Worm (Caenorhabditis elegans) whole organism, L1 larva: ENCODE results near the gene C16D9.4.

Experiments
- C34B4.2 ChIP-seq: sonication (generic microtip); optimal IDR thresholded peaks from 2 replicates; lab custom pipeline; 2017; ENCODE audit warnings: mild to moderate bottlenecking, missing genetic modification characterization, missing compliant biosample characterization
- aha-1 ChIP-seq: fragments of 150-350 bp; optimal IDR thresholded peaks from 2 replicates; lab custom pipeline; 2014; ENCODE audit warnings: missing biosample characterization, missing genetic modification characterization
- alr-1 ChIP-seq: fragments of 200-800 bp; sonication (Bioruptor generic); optimal IDR thresholded peaks from 2 replicates; lab custom pipeline; 2018; ENCODE audit warnings: borderline replicate concordance, mild to moderate bottlenecking, missing genetic modification characterization, missing compliant biosample characterization
- ama-1 ChIP-seq: fragments of 150-350 bp; optimal IDR thresholded peaks from 2 replicates; lab custom pipeline; 2014
- ceh-82 ChIP-seq, 3 experiments: fragments of 150-350 bp in 1 of 3; sonication (generic microtip) in 2 of 3; optimal IDR thresholded peaks; 2 replicates each; lab custom pipeline; 2014 to 2017; ENCODE audit warnings: missing biosample characterization in 3 of 3, missing genetic modification characterization in 3 of 3
- ceh-88 ChIP-seq: fragments of 200-800 bp; sonication (Bioruptor generic); IDR thresholded peaks from 2 replicates; pipeline ENCODE4 v1.3.6; 2022; ENCODE audit warnings: missing genetic modification characterization, missing compliant biosample characterization
- ces-1 ChIP-seq: fragments of 150-350 bp; optimal IDR thresholded peaks from 2 replicates; lab custom pipeline; 2014; ENCODE audit warnings: missing biosample characterization, missing genetic modification reagents, missing genetic modification characterization
- dsc-1 ChIP-seq: sonication (generic microtip); optimal IDR thresholded peaks from 2 replicates; lab custom pipeline; 2016; ENCODE audit warnings: mild to moderate bottlenecking, missing genetic modification characterization, missing compliant biosample characterization
- egl-13 ChIP-seq: sonication (generic microtip); optimal IDR thresholded peaks from 2 replicates; lab custom pipeline; 2016; ENCODE audit warnings: missing genotype, missing genetic modification reagents, missing genetic modification characterization, missing compliant biosample characterization
- egl-27 ChIP-seq, 2 experiments: fragments of 150-350 bp in 1 of 2; sonication (generic microtip); optimal IDR thresholded peaks; 3 replicates each; lab custom pipeline; 2017 to 2018; ENCODE audit warnings: missing biosample characterization in 2 of 2, missing genetic modification characterization in 2 of 2, missing genetic modification reagents in 2 of 2
- elt-2 ChIP-seq: sonication (generic microtip); optimal IDR thresholded peaks from 2 replicates; lab custom pipeline; 2016; ENCODE audit warnings: missing genetic modification characterization, mild to moderate bottlenecking, inconsistent platforms, missing compliant biosample characterization, missing genetic modification reagents
- elt-3 ChIP-seq, 6 experiments: fragments of 150-350 bp in 1 of 6; sonication (generic microtip); optimal IDR thresholded peaks; 2 replicates each; lab custom pipeline; 2017 to 2018; ENCODE audit warnings: missing biosample characterization in 6 of 6, missing genetic modification characterization in 6 of 6, inconsistent platforms in 1 of 6
- ets-5 ChIP-seq: fragments of 200-800 bp; sonication (Bioruptor generic); IDR thresholded peaks from 2 replicates; pipeline ENCODE4 v1.3.6; 2022; ENCODE audit warnings: missing genetic modification characterization, missing compliant biosample characterization
- fkh-10 ChIP-seq: sonication (generic microtip); optimal IDR thresholded peaks from 2 replicates; lab custom pipeline; 2017; ENCODE audit warnings: missing biosample characterization, missing genetic modification reagents, missing genetic modification characterization
- fkh-8 ChIP-seq: sonication (generic microtip); optimal IDR thresholded peaks from 2 replicates; lab custom pipeline; 2016; ENCODE audit warnings: mild to moderate bottlenecking, missing genetic modification characterization, missing compliant biosample characterization
- grh-1 ChIP-seq: fragments of 200-800 bp; sonication (Bioruptor generic); IDR thresholded peaks from 2 replicates; pipeline ENCODE4 v1.3.6; 2022; ENCODE audit warnings: missing genetic modification reagents, missing genetic modification characterization, missing compliant biosample characterization
- hlh-17 ChIP-seq: fragments of 200-800 bp; sonication (Bioruptor generic); optimal IDR thresholded peaks from 2 replicates; lab custom pipeline; 2018; ENCODE audit warnings: missing genetic modification characterization, mild to moderate bottlenecking, missing compliant biosample characterization, moderate library complexity, borderline replicate concordance
- hlh-4 ChIP-seq: sonication (generic microtip); optimal IDR thresholded peaks from 2 replicates; lab custom pipeline; 2016; ENCODE audit warnings: mild to moderate bottlenecking, missing genetic modification characterization, missing compliant biosample characterization
- isw-1 ChIP-seq: fragments of 200-800 bp; sonication (Bioruptor generic); IDR thresholded peaks from 2 replicates; pipeline ENCODE4 v1.3.6; 2022; ENCODE audit warnings: missing genetic modification characterization, missing compliant biosample characterization
- lin-35 ChIP-seq, 2 experiments: fragments of 150-350 bp; optimal IDR thresholded peaks; 2 replicates each; lab custom pipeline; 2014; ENCODE audit warnings: missing biosample characterization in 2 of 2, missing genetic modification characterization in 2 of 2, missing genetic modification reagents in 2 of 2
- lin-39 ChIP-seq: fragments of 150-350 bp; optimal IDR thresholded peaks from 2 replicates; lab custom pipeline; 2014; ENCODE audit warnings: missing biosample characterization, missing genetic modification reagents, missing genetic modification characterization
- lir-3 ChIP-seq: sonication (generic microtip); optimal IDR thresholded peaks from 2 replicates; lab custom pipeline; 2016; ENCODE audit warnings: mild to moderate bottlenecking, missing genetic modification characterization, moderate library complexity, missing compliant biosample characterization; ENCODE audit not compliant: poor library complexity
- lsy-2 ChIP-seq, 2 experiments: fragments of 150-350 bp; optimal IDR thresholded peaks; 2 replicates each; lab custom pipeline; 2014; ENCODE audit warnings: missing biosample characterization in 2 of 2, missing genetic modification characterization in 2 of 2
- mab-9 ChIP-seq: fragments of 200-800 bp; sonication (Bioruptor generic); IDR thresholded peaks from 2 replicates; pipeline ENCODE4 v1.3.6; 2022; ENCODE audit warnings: missing genetic modification reagents, missing genetic modification characterization, missing compliant biosample characterization
- mef-2 ChIP-seq: fragments of 150-350 bp; optimal IDR thresholded peaks from 2 replicates; lab custom pipeline; 2014; ENCODE audit warnings: missing biosample characterization, missing genetic modification characterization
- mep-1 ChIP-seq: fragments of 150-350 bp; optimal IDR thresholded peaks from 2 replicates; lab custom pipeline; 2014; ENCODE audit warnings: missing biosample characterization, missing genetic modification characterization
- nhr-11 ChIP-seq: fragments of 150-350 bp; optimal IDR thresholded peaks from 2 replicates; lab custom pipeline; 2014; ENCODE audit warnings: missing biosample characterization, missing genetic modification characterization
- nhr-19 ChIP-seq: fragments of 200-800 bp; sonication (Bioruptor generic); conservative IDR thresholded peaks from 2 replicates; pipeline ENCODE4 v1.3.6; 2022; ENCODE audit warnings: missing genetic modification characterization, missing compliant biosample characterization
- nhr-20 ChIP-seq: sonication (generic microtip); optimal IDR thresholded peaks from 2 replicates; lab custom pipeline; 2016; ENCODE audit warnings: mild to moderate bottlenecking, missing genetic modification characterization, missing compliant biosample characterization
- nhr-237 ChIP-seq: fragments of 150-350 bp; optimal IDR thresholded peaks from 2 replicates; lab custom pipeline; 2014; ENCODE audit warnings: missing biosample characterization, missing genetic modification characterization
- nhr-71 ChIP-seq: sonication (generic microtip); optimal IDR thresholded peaks from 2 replicates; lab custom pipeline; 2016; ENCODE audit warnings: mild to moderate bottlenecking, missing genetic modification characterization, moderate library complexity, missing compliant biosample characterization
- nhr-90 ChIP-seq: sonication (generic microtip); optimal IDR thresholded peaks from 2 replicates; lab custom pipeline; 2016; ENCODE audit warnings: mild to moderate bottlenecking, missing genetic modification characterization, missing compliant biosample characterization; ENCODE audit not compliant: poor library complexity
- pax-3 ChIP-seq: fragments of 200-800 bp; sonication (Bioruptor generic); optimal IDR thresholded peaks from 2 replicates; lab custom pipeline; 2018; ENCODE audit warnings: mild to moderate bottlenecking, missing genetic modification characterization, moderate library complexity, missing compliant biosample characterization
- rnt-1 ChIP-seq: sonication (generic microtip); optimal IDR thresholded peaks from 2 replicates; lab custom pipeline; 2016; ENCODE audit warnings: mild to moderate bottlenecking, missing genetic modification characterization, moderate library complexity, missing compliant biosample characterization
- snpc-4 ChIP-seq: fragments of 150-350 bp; optimal IDR thresholded peaks from 2 replicates; lab custom pipeline; 2014; ENCODE audit warnings: missing biosample characterization, missing genetic modification characterization
- snu-23 ChIP-seq: sonication (generic microtip); optimal IDR thresholded peaks from 2 replicates; lab custom pipeline; 2016; ENCODE audit warnings: missing genetic modification characterization, missing compliant biosample characterization
- sox-4 ChIP-seq: sonication (generic microtip); optimal IDR thresholded peaks from 2 replicates; lab custom pipeline; 2016; ENCODE audit warnings: missing genetic modification characterization, missing compliant biosample characterization
- sup-37 ChIP-seq: fragments of 200-800 bp; sonication (Bioruptor generic); optimal IDR thresholded peaks from 2 replicates; lab custom pipeline; 2018; ENCODE audit warnings: mild to moderate bottlenecking, missing genetic modification characterization, missing compliant biosample characterization
- tbx-2 ChIP-seq: sonication (generic microtip); optimal IDR thresholded peaks from 2 replicates; lab custom pipeline; 2016; ENCODE audit warnings: missing genetic modification characterization, missing compliant biosample characterization
- unc-30 ChIP-seq: sonication (generic microtip); optimal IDR thresholded peaks from 2 replicates; lab custom pipeline; 2017; ENCODE audit warnings: missing biosample characterization, missing genetic modification characterization
- vab-15 ChIP-seq: sonication (generic microtip); optimal IDR thresholded peaks from 2 replicates; lab custom pipeline; 2017; ENCODE audit warnings: missing genotype, mild to moderate bottlenecking, missing genetic modification characterization, missing compliant biosample characterization
- zip-4 ChIP-seq: fragments of 200-800 bp; sonication (Bioruptor generic); optimal IDR thresholded peaks from 2 replicates; lab custom pipeline; 2018; ENCODE audit warnings: mild to moderate bottlenecking, missing genetic modification characterization, moderate library complexity, missing compliant biosample characterization

Gene C16D9.4

DNA sequence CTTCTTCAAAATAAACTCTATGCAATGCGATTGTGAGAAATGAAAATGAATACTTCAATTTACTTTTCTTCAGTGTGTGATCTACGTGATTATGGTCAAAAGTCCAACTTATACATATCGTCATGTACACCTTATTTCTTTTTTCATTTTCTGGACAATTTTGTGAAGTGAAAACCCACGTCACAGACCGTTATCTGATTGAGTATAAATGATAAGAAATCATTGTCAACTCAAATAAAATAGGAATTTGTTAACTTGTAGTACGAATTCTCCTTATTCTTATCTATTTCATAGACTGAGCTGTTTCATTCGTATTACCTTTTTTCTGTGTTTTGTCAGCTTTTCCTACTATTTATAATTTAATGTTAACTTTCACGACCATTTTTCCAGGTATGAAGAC, 29.3 kb upstream of the C16D9.4 start, which contains the start of gene asp-5:
TSS of gene asp-5 (plus strand) at position 391 of the 400 bp plus-strand sequence.
- TF ChIP-seq snpc-4 (tag; lab: Kevin White, UChicago) (no peak), elt-2 (tag; lab: Kevin White, UChicago) (peak; percentile 76), aha-1 (tag; lab: Kevin White, UChicago) (no peak), lin-35 (GFP tag; optimal IDR thresholded peaks at IDR 0.05; lab: Kevin White, UChicago) (peak in 1 of 2 experiments; percentile 11)

DNA sequence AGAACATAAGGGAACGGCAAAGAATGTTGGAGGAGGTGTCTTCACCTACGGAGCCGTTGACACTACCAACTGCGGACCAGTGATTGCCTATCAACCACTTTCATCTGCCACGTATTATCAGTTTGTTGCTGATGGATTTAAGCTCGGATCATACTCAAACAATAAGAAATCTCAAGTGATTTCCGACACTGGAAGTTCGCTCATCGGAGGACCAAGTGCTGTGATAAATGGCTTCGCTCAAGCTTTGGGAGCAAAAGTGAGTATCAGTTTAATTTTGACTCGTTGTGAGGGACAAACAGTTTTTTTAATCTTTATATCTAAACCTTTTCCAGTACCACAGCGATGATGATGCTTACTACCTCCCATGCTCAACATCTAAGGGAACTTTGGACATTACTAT, 28.7 kb upstream of the C16D9.4 start:
- no peak for TF ChIP-seq mep-1 (tag; lab: Kevin White, UChicago)
- no peak for TF ChIP-seq elt-2 (tag; lab: Kevin White, UChicago)
- no peak for TF ChIP-seq egl-13 (tag; lab: Kevin White, UChicago)
- TF ChIP-seq ceh-82 (tag; optimal IDR thresholded peaks at IDR 0.05; lab: Kevin White, UChicago) = no peak
- TF ChIP-seq lsy-2 (tag; optimal IDR thresholded peaks at IDR 0.05; lab: Kevin White, UChicago) = no peak
- TF ChIP-seq lin-39 (tag; lab: Kevin White, UChicago) = no peak
- no peak for TF ChIP-seq zip-4 (GFP tag; lab: Kevin White, UChicago)
- no peak for TF ChIP-seq ceh-88
- TF ChIP-seq fkh-10 (GFP tag; lab: Kevin White, UChicago) = no peak
- no peak for TF ChIP-seq grh-1 (GFP tag; lab: Robert Waterston, UW)
- no peak for TF ChIP-seq ets-5 (GFP tag; lab: Robert Waterston, UW)
- no peak for TF ChIP-seq nhr-237 (tag; lab: Kevin White, UChicago)
- TF ChIP-seq vab-15 = no peak
- no peak for TF ChIP-seq tbx-2
- TF ChIP-seq hlh-4 = no peak

- TF ChIP-seq nhr-90 (tag; lab: Kevin White, UChicago) = peak; percentile 12
- no peak for TF ChIP-seq rnt-1 (tag; lab: Kevin White, UChicago)
- no peak for TF ChIP-seq elt-3 (tag; optimal IDR thresholded peaks at IDR 0.05; lab: Kevin White, UChicago)
- no peak for TF ChIP-seq sup-37 (GFP tag; lab: Kevin White, UChicago)
- TF ChIP-seq lsy-2 (tag; optimal IDR thresholded peaks at IDR 0.05; lab: Kevin White, UChicago) = no peak
- TF ChIP-seq lin-35 (GFP tag; optimal IDR thresholded peaks at IDR 0.05; lab: Kevin White, UChicago) = peak in 1 of 2 experiments; percentile 6
- no peak for TF ChIP-seq nhr-19 (GFP tag; lab: Robert Waterston, UW)
- no peak for TF ChIP-seq tbx-2
- TF ChIP-seq isw-1 = no peak
- no peak for TF ChIP-seq sox-4 (tag; lab: Kevin White, UChicago)
- TF ChIP-seq fkh-8 (tag; lab: Kevin White, UChicago) = no peak
- TF ChIP-seq hlh-17 (GFP tag; lab: Kevin White, UChicago) = no peak
- TF ChIP-seq ceh-88 = no peak
- no peak for TF ChIP-seq mab-9 (GFP tag; lab: Robert Waterston, UW)
- no peak for TF ChIP-seq unc-30 (tag; lab: Kevin White, UChicago)
- TF ChIP-seq ama-1 (lab: Kevin White, UChicago) = no peak
- TF ChIP-seq elt-2 (tag; lab: Kevin White, UChicago) = peak; percentile 97
- no peak for TF ChIP-seq alr-1 (tag; lab: Kevin White, UChicago)
- no peak for TF ChIP-seq ceh-82 (tag; optimal IDR thresholded peaks at IDR 0.05; lab: Kevin White, UChicago)
- no peak for TF ChIP-seq dsc-1 (tag; lab: Kevin White, UChicago)
- peak; percentile 13 for TF ChIP-seq nhr-71 (tag; lab: Kevin White, UChicago)
- TF ChIP-seq lir-3 (tag; lab: Kevin White, UChicago) = no peak
- no peak for TF ChIP-seq mef-2 (tag; lab: Kevin White, UChicago)
- no peak for TF ChIP-seq hlh-4
- no peak for TF ChIP-seq nhr-11
- no peak for TF ChIP-seq pax-3 (tag; lab: Kevin White, UChicago)
- TF ChIP-seq nhr-20 (tag; lab: Kevin White, UChicago) = peak; percentile 23
- TF ChIP-seq mep-1 (tag; lab: Kevin White, UChicago) = no peak
- no peak for TF ChIP-seq C34B4.2 (tag; lab: Kevin White, UChicago)
- TF ChIP-seq ces-1 (GFP tag; lab: Kevin White, UChicago) = no peak
- TF ChIP-seq egl-27 (tag; optimal IDR thresholded peaks at IDR 0.05; lab: Kevin White, UChicago) = no peak
- TF ChIP-seq snu-23 (GFP tag; lab: Kevin White, UChicago) = no peak
- TF ChIP-seq, all 84 proteins: peak for 5
These were observed 27.2 kb upstream of the C16D9.4 start for ce11 chrV:8269878-8270277.
